Fruit fly (Drosophila melanogaster) whole organism, embryonic: ENCODE measurements around the gene loqs.

Experiments
- Ada2b ChIP-seq: fragments of 200-800 bp; sonication (Bioruptor generic); IDR thresholded peaks from 2 replicates; pipeline ENCODE4 v1.3.6; 2022; ENCODE audit warnings: missing biosample characterization, missing genetic modification characterization
- Atf-2 ChIP-seq: fragments of 200-800 bp; sonication (Bioruptor generic); optimal IDR thresholded peaks from 2 replicates; lab custom pipeline; 2016; ENCODE audit warnings: missing biosample characterization, missing genetic modification characterization
- BEAF-32 ChIP-seq: fragments of 200-800 bp; sonication (Bioruptor generic); optimal IDR thresholded peaks from 3 replicates; lab custom pipeline; 2017; ENCODE audit warnings: missing biosample characterization, missing genetic modification characterization, mild to moderate bottlenecking, moderate library complexity, missing genetic modification reagents
- CG10147 ChIP-seq: fragments of 200-800 bp; sonication (Bioruptor generic); optimal IDR thresholded peaks from 2 replicates; lab custom pipeline; 2019; ENCODE audit warnings: missing biosample characterization, mild to moderate bottlenecking, missing genetic modification characterization, moderate library complexity
- CG1233 ChIP-seq: fragments of 200-800 bp; sonication (Bioruptor generic); optimal IDR thresholded peaks from 4 replicates; lab custom pipeline; 2018; ENCODE audit warnings: missing biosample characterization, mild to moderate bottlenecking, missing genetic modification characterization
- CG12659 ChIP-seq: fragments of 200-800 bp; sonication (Bioruptor generic); optimal IDR thresholded peaks from 3 replicates; lab custom pipeline; 2017; ENCODE audit warnings: mild to moderate bottlenecking, missing biosample characterization, missing genetic modification reagents, missing genetic modification characterization
- CG13123 ChIP-seq: fragments of 200-800 bp; sonication (Bioruptor generic); optimal IDR thresholded peaks from 2 replicates; lab custom pipeline; 2016; ENCODE audit warnings: missing biosample characterization, missing genetic modification characterization
- CG13775 ChIP-seq: fragments of 200-800 bp; sonication (Bioruptor generic); optimal IDR thresholded peaks from 3 replicates; lab custom pipeline; 2017; ENCODE audit warnings: missing biosample characterization, mild to moderate bottlenecking, missing genetic modification characterization
- CG13894 ChIP-seq: fragments of 200-800 bp; sonication (Bioruptor generic); optimal IDR thresholded peaks from 3 replicates; lab custom pipeline; 2018; ENCODE audit warnings: missing biosample characterization, mild to moderate bottlenecking, missing genetic modification characterization, moderate library complexity
- CG1647 ChIP-seq: fragments of 200-800 bp; sonication (Bioruptor generic); optimal IDR thresholded peaks from 3 replicates; lab custom pipeline; 2016; ENCODE audit warnings: missing biosample characterization, missing genetic modification characterization
- CG16779 ChIP-seq: fragments of 200-800 bp; sonication (Bioruptor generic); IDR thresholded peaks from 2 replicates; pipeline ENCODE4 v1.3.6; 2022; ENCODE audit warnings: missing biosample characterization, missing genetic modification characterization
- CG16813 ChIP-seq: fragments of 200-800 bp; sonication (Bioruptor generic); IDR thresholded peaks from 3 replicates; pipeline ENCODE4 v1.3.6; 2022; ENCODE audit warnings: missing biosample characterization, missing genetic modification characterization; ENCODE audit not compliant: partially characterized antibody
- CG17612 ChIP-seq: fragments of 200-800 bp; sonication (Bioruptor generic); IDR thresholded peaks from 2 replicates; pipeline ENCODE4 v1.3.6; 2022; ENCODE audit warnings: missing biosample characterization, missing genetic modification characterization
- CG18011 ChIP-seq: fragments of 200-800 bp; sonication (Bioruptor generic); optimal IDR thresholded peaks from 2 replicates; lab custom pipeline; 2017; ENCODE audit warnings: missing biosample characterization, missing genetic modification characterization, mild to moderate bottlenecking, moderate library complexity, missing genotype
- CG2712 ChIP-seq: fragments of 200-800 bp; optimal IDR thresholded peaks from 3 replicates; lab custom pipeline; 2019; ENCODE audit warnings: missing biosample characterization, mild to moderate bottlenecking, missing genetic modification characterization, moderate library complexity
- CG30403 ChIP-seq: fragments of 200-800 bp; sonication (Bioruptor generic); optimal IDR thresholded peaks from 3 replicates; lab custom pipeline; 2016; ENCODE audit warnings: missing biosample characterization, missing genetic modification characterization
- CG31441 ChIP-seq: fragments of 200-800 bp; sonication (Bioruptor generic); IDR thresholded peaks from 2 replicates; pipeline ENCODE4 v1.3.6; 2022; ENCODE audit warnings: missing biosample characterization, missing genetic modification characterization
- CG32772 ChIP-seq: fragments of 200-800 bp; sonication (Bioruptor generic); IDR thresholded peaks from 2 replicates; pipeline ENCODE4 v1.3.6; 2022; ENCODE audit warnings: missing biosample characterization, missing genetic modification characterization
- CG3847 ChIP-seq: fragments of 200-800 bp; sonication (Bioruptor generic); IDR thresholded peaks from 2 replicates; pipeline ENCODE4 v1.3.6; 2022; ENCODE audit warnings: missing biosample characterization, missing genetic modification characterization
- CG43689 ChIP-seq: fragments of 200-800 bp; sonication (Bioruptor generic); IDR thresholded peaks from 2 replicates; pipeline ENCODE4 v1.3.6; 2022; ENCODE audit warnings: missing biosample characterization, missing genetic modification characterization
- CG6765 ChIP-seq: fragments of 200-800 bp; sonication (Bioruptor generic); optimal IDR thresholded peaks from 3 replicates; lab custom pipeline; 2017; ENCODE audit warnings: missing biosample characterization, mild to moderate bottlenecking, missing genetic modification characterization
- CG6854 ChIP-seq: fragments of 200-800 bp; sonication (Bioruptor generic); optimal IDR thresholded peaks from 3 replicates; lab custom pipeline; 2017; ENCODE audit warnings: missing biosample characterization, mild to moderate bottlenecking, missing genetic modification characterization
- CG7839 ChIP-seq: fragments of 200-800 bp; sonication (Bioruptor generic); optimal IDR thresholded peaks from 3 replicates; lab custom pipeline; 2018; ENCODE audit warnings: missing biosample characterization, mild to moderate bottlenecking, missing genetic modification characterization, moderate library complexity
- CG8089 ChIP-seq: fragments of 200-800 bp; sonication (Bioruptor generic); optimal IDR thresholded peaks from 3 replicates; lab custom pipeline; 2016; ENCODE audit warnings: missing biosample characterization, missing genetic modification characterization
- CkIIα-i1 ChIP-seq: fragments of 200-800 bp; sonication (Bioruptor generic); IDR thresholded peaks from 2 replicates; pipeline ENCODE4 v1.3.6; 2022; ENCODE audit warnings: missing biosample characterization, missing genetic modification characterization
- HLHmδ ChIP-seq: fragments of 200-800 bp; sonication (Bioruptor generic); optimal IDR thresholded peaks from 2 replicates; lab custom pipeline; 2018; ENCODE audit warnings: missing biosample characterization, mild to moderate bottlenecking, missing genetic modification characterization, moderate library complexity
- Hr51 ChIP-seq, 2 experiments: fragments of 200-800 bp; sonication (Bioruptor generic); optimal IDR thresholded peaks; 2 replicates in 1 of 2; 3 replicates in 1 of 2; lab custom pipeline; 2016 to 2018; ENCODE audit warnings: missing biosample characterization in 2 of 2, missing genetic modification characterization in 2 of 2, mild to moderate bottlenecking in 1 of 2, moderate library complexity in 1 of 2
- Lhr ChIP-seq: fragments of 200-800 bp; sonication (Bioruptor generic); optimal IDR thresholded peaks from 3 replicates; lab custom pipeline; 2017; ENCODE audit warnings: mild to moderate bottlenecking, missing biosample characterization, missing genetic modification reagents, missing genetic modification characterization
- MESR4 ChIP-seq: fragments of 200-800 bp; sonication (Bioruptor generic); optimal IDR thresholded peaks from 2 replicates; lab custom pipeline; 2018; ENCODE audit warnings: missing biosample characterization, mild to moderate bottlenecking, missing genetic modification characterization, moderate library complexity
- Med ChIP-seq: fragments of 200-800 bp; sonication (Bioruptor generic); peaks from one replicate; lab custom pipeline; 2016; ENCODE audit warnings: missing biosample characterization, missing genetic modification characterization, mild to moderate bottlenecking, inconsistent platforms, moderate library complexity
- NC2β ChIP-seq: fragments of 200-800 bp; sonication (Bioruptor generic); optimal IDR thresholded peaks from 2 replicates; lab custom pipeline; 2016; ENCODE audit warnings: missing biosample characterization, missing genetic modification characterization
- Nf-YB ChIP-seq: fragments of 200-800 bp; sonication (Bioruptor generic); optimal IDR thresholded peaks from 3 replicates; lab custom pipeline; 2019; ENCODE audit warnings: missing biosample characterization, mild to moderate bottlenecking, missing genetic modification characterization, moderate library complexity
- ash1 ChIP-seq: fragments of 200-800 bp; sonication (Bioruptor generic); optimal IDR thresholded peaks from 2 replicates; lab custom pipeline; 2018; ENCODE audit warnings: missing biosample characterization, mild to moderate bottlenecking, missing genetic modification characterization
- bowl ChIP-seq: fragments of 200-800 bp; sonication (Bioruptor generic); IDR thresholded peaks from 2 replicates; pipeline ENCODE4 v1.3.6; 2022; ENCODE audit warnings: missing biosample characterization, missing genetic modification characterization
- cg ChIP-seq: fragments of 200-800 bp; sonication (Bioruptor generic); optimal IDR thresholded peaks from 3 replicates; lab custom pipeline; 2019; ENCODE audit warnings: missing biosample characterization, mild to moderate bottlenecking, missing genetic modification characterization, moderate library complexity
- crp ChIP-seq, 2 experiments: fragments of 200-800 bp; sonication (Bioruptor generic); optimal IDR thresholded peaks; 2 replicates in 1 of 2; 3 replicates in 1 of 2; lab custom pipeline; 2017; ENCODE audit warnings: missing biosample characterization in 2 of 2, missing genetic modification characterization in 2 of 2, mild to moderate bottlenecking in 1 of 2, moderate library complexity in 1 of 2
- dpn ChIP-seq, 2 experiments: fragments of 200-800 bp; sonication (Bioruptor generic); optimal IDR thresholded peaks; 3 replicates each; lab custom pipeline; 2016; ENCODE audit warnings: missing biosample characterization in 2 of 2, missing genetic modification characterization in 2 of 2
- dysf ChIP-seq: fragments of 200-800 bp; sonication (Bioruptor generic); IDR thresholded peaks from 3 replicates; pipeline ENCODE4 v1.3.6; 2022; ENCODE audit warnings: missing biosample characterization, missing genetic modification characterization
- gt ChIP-seq: fragments of 200-800 bp; sonication (Bioruptor generic); IDR thresholded peaks from 2 replicates; pipeline ENCODE4 v1.3.6; 2022; ENCODE audit warnings: missing biosample characterization, missing genetic modification characterization
- jigr1 ChIP-seq: fragments of 200-800 bp; sonication (Bioruptor generic); IDR thresholded peaks from 3 replicates; pipeline ENCODE4 v1.3.6; 2022; ENCODE audit warnings: missing biosample characterization, missing genetic modification characterization
- mirr ChIP-seq: fragments of 200-800 bp; sonication (Bioruptor generic); optimal IDR thresholded peaks from 3 replicates; lab custom pipeline; 2018; ENCODE audit warnings: missing biosample characterization, mild to moderate bottlenecking, missing genetic modification characterization
- phol ChIP-seq: fragments of 200-800 bp; sonication (Bioruptor generic); optimal IDR thresholded peaks from 3 replicates; lab custom pipeline; 2018; ENCODE audit warnings: missing biosample characterization, mild to moderate bottlenecking, missing genetic modification characterization, moderate library complexity
- psq ChIP-seq: fragments of 200-800 bp; sonication (Bioruptor generic); optimal IDR thresholded peaks from 2 replicates; lab custom pipeline; 2017; ENCODE audit warnings: missing biosample characterization, missing genetic modification characterization
- ranshi ChIP-seq: fragments of 200-800 bp; sonication (Bioruptor generic); IDR thresholded peaks from 2 replicates; pipeline ENCODE4 v1.3.6; 2022; ENCODE audit warnings: missing biosample characterization, missing genetic modification characterization
- shn ChIP-seq: fragments of 200-800 bp; sonication (Bioruptor generic); optimal IDR thresholded peaks from 3 replicates; lab custom pipeline; 2016; ENCODE audit warnings: missing biosample characterization, missing genetic modification characterization
- sqz ChIP-seq: fragments of 200-800 bp; sonication (Bioruptor generic); optimal IDR thresholded peaks from 3 replicates; lab custom pipeline; 2018; ENCODE audit warnings: missing biosample characterization, mild to moderate bottlenecking, missing genetic modification characterization
- twi ChIP-seq: fragments of 200-800 bp; optimal IDR thresholded peaks from 2 replicates; lab custom pipeline; 2019; ENCODE audit warnings: missing biosample characterization, mild to moderate bottlenecking, missing genetic modification characterization, moderate library complexity
- vfl ChIP-seq: fragments of 200-800 bp; sonication (Bioruptor generic); optimal IDR thresholded peaks from 2 replicates; lab custom pipeline; 2016; ENCODE audit warnings: missing biosample characterization, missing genetic modification characterization

loqs gene

dm6 chr2L:13414525-13415481 is 32.4 kb downstream of the loqs start, which contains the start of the genes CG16956, CG42784 and CG43850 (continued):
- TF ChIP-seq CG13123 (no peak), vfl (GFP tag; lab: Kevin White, UChicago) (no peak), CG32772 (GFP tag; lab: Robert Waterston, UW) (no peak), CG12659 (GFP tag; lab: Kevin White, UChicago) (peak; percentile 63), NC2β (GFP tag; lab: Kevin White, UChicago) (no peak), jigr1 (GFP tag; lab: Robert Waterston, UW) (no peak), gt (no peak), CG13894 (tag; lab: Kevin White, UChicago) (peak; percentile 74), CG10147 (GFP tag; lab: Kevin White, UChicago) (peak; percentile 56), dpn (GFP tag; optimal IDR thresholded peaks at IDR 0.05; lab: Kevin White, UChicago) (peak in 1 of 2 experiments; percentile 1), CG6765 (GFP tag; lab: Kevin White, UChicago) (peak; percentile 90), CG16779 (GFP tag; lab: Robert Waterston, UW) (no peak), psq (GFP tag; lab: Kevin White, UChicago) (no peak), ash1 (GFP tag; lab: Kevin White, UChicago) (peak; percentile 24), sqz (GFP tag; lab: Kevin White, UChicago) (peak; percentile 26), CG18011 (GFP tag; lab: Kevin White, UChicago) (peak; percentile 13), cg (GFP tag; lab: Kevin White, UChicago) (no peak), crp (GFP tag; optimal IDR thresholded peaks at IDR 0.05; lab: Kevin White, UChicago) (peak in 1 of 2 experiments; percentile 42), BEAF-32 (GFP tag; lab: Kevin White, UChicago) (no peak), CkIIα-i1 (GFP tag; lab: Robert Waterston, UW) (no peak), twi (no peak), CG1647 (GFP tag; lab: Kevin White, UChicago) (no peak), CG6854 (GFP tag; lab: Kevin White, UChicago) (peak; percentile 84), Ada2b (no peak), Lhr (GFP tag; lab: Kevin White, UChicago) (no peak), CG30403 (no peak), CG31441 (GFP tag; lab: Robert Waterston, UW) (peak; percentile 54; the same call in 1 of the 2 replicates), MESR4 (GFP tag; lab: Kevin White, UChicago) (peak; percentile 11), CG17612 (GFP tag; lab: Robert Waterston, UW) (no peak), ranshi (GFP tag; lab: Robert Waterston, UW) (no peak), Med (GFP tag; lab: Kevin White, UChicago) (peak; percentile 92), shn (GFP tag; lab: Kevin White, UChicago) (no peak), Atf-2 (GFP tag; lab: Kevin White, UChicago) (no peak), CG1233 (GFP tag; lab: Kevin White, UChicago) (peak; percentile 69), mirr (GFP tag; lab: Kevin White, UChicago) (peak; percentile 85), CG3847 (no peak; the same call in none of the 2 replicates), Hr51 (GFP tag; optimal IDR thresholded peaks at IDR 0.05; lab: Kevin White, UChicago) (peak in 1 of 2 experiments; percentile 69), HLHmδ (GFP tag; lab: Kevin White, UChicago) (no peak), bowl (peak; percentile 42; the same call in 1 of the 2 replicates), Nf-YB (GFP tag; lab: Kevin White, UChicago) (peak; percentile 18), dysf (peak; percentile 37; the same call in 2 of the 3 replicates), CG8089 (GFP tag; lab: Kevin White, UChicago) (peak; percentile 13), CG7839 (tag; lab: Kevin White, UChicago) (peak; percentile 56), phol (tag; lab: Kevin White, UChicago) (no peak), CG43689 (GFP tag; lab: Robert Waterston, UW) (peak; percentile 46; the same call in 1 of the 2 replicates), CG13775 (GFP tag; lab: Kevin White, UChicago) (peak; percentile 56), CG2712 (tag; lab: Kevin White, UChicago) (no peak), CG16813 (no peak)
